Worm (Caenorhabditis elegans): ENCODE data around the gene F36G9.3.

ce11 chrV:15950903-15951302 lies 6.3 kb upstream of the F36G9.3 start, which contains the start of gene srw-59:
- TF ChIP-seq F33H1.4 (GFP tag; IDR thresholded peaks at IDR 0.05), result no peak
- TF ChIP-seq unc-62 (GFP tag; optimal IDR thresholded peaks at IDR 0.05), result no peak
- no peak for TF ChIP-seq ceh-58 (GFP tag; IDR thresholded peaks at IDR 0.05)
- no peak for TF ChIP-seq C06A6.2 (GFP tag; conservative IDR thresholded peaks at IDR 0.05)
- no peak for TF ChIP-seq akir-1 (GFP tag; optimal IDR thresholded peaks at IDR 0.05)
- no peak for TF ChIP-seq repo-1 (tag; optimal IDR thresholded peaks at IDR 0.05)
- no peak for TF ChIP-seq lin-35 (GFP tag; optimal IDR thresholded peaks at IDR 0.05)
- no peak for TF ChIP-seq ama-1 (optimal IDR thresholded peaks at IDR 0.05)
- TF ChIP-seq ama-1 (GFP tag; optimal IDR thresholded peaks at IDR 0.05), result no peak
- no peak for TF ChIP-seq snpc-4 (GFP tag; optimal IDR thresholded peaks at IDR 0.05)
- no peak for TF ChIP-seq snpc-4 (tag; optimal IDR thresholded peaks at IDR 0.05)
- TF ChIP-seq tlf-1 (GFP tag; optimal IDR thresholded peaks at IDR 0.05), result no peak
